Fruit fly (Drosophila melanogaster): ENCODE measurements around the gene CG17350.

DNA sequence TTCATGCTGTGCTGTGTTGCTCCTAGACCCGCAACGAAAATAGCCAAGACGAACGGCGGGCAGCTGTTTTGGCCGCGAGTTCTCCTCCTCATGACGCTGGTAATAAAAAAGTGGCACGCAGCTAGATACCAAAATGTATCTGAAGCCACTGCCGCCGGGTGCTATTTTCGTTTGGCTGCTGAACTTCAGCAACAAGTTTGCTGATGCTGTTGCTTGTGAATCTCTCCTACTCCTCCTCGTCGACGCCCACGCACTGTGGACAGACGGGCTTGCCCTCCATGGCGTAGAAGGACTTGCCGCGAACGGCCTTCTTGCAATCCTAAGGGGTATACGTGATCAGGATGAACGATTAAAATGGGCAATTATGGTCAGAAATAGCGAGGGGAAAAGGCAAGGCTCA lies 22.7 kb downstream of the CG17350 start:
- TF ChIP-seq Ets97D (GFP tag; optimal IDR thresholded peaks at IDR 0.05) = no peak
- no peak for TF ChIP-seq CG6272 (GFP tag; IDR thresholded peaks at IDR 0.05)
- no peak for TF ChIP-seq CG10274 (GFP tag; optimal IDR thresholded peaks at IDR 0.05)
- no peak for TF ChIP-seq CG12659 (GFP tag; optimal IDR thresholded peaks at IDR 0.05)
- no peak for TF ChIP-seq CG9437 (GFP tag; optimal IDR thresholded peaks at IDR 0.05)
